Worm (Caenorhabditis elegans) whole organism, L2 larva: ENCODE results near the gene K03A11.6.

ENCODE experiments used
- C34F6.9 ChIP-seq: fragments of 150-350 bp; optimal IDR thresholded peaks from 2 replicates; lab custom pipeline; 2014; ENCODE audit warnings: missing biosample characterization, missing genetic modification characterization
- F13H6.1 ChIP-seq: sonication (generic microtip); optimal IDR thresholded peaks from 2 replicates; lab custom pipeline; 2016; ENCODE audit warnings: missing genetic modification characterization, missing compliant biosample characterization
- R02D3.7 ChIP-seq: fragments of 150-350 bp; optimal IDR thresholded peaks from 2 replicates; lab custom pipeline; 2014; ENCODE audit warnings: missing biosample characterization, missing genetic modification characterization
- Y55F3AM.14 ChIP-seq: fragments of 200-800 bp; sonication (Bioruptor generic); optimal IDR thresholded peaks from 2 replicates; lab custom pipeline; 2018; ENCODE audit warnings: mild to moderate bottlenecking, missing genetic modification characterization, missing compliant biosample characterization
- ZK546.5 ChIP-seq: sonication (generic microtip); optimal IDR thresholded peaks from 2 replicates; lab custom pipeline; 2017; ENCODE audit warnings: missing biosample characterization, missing genetic modification characterization
- blmp-1 ChIP-seq: sonication (generic microtip); optimal IDR thresholded peaks from 2 replicates; lab custom pipeline; 2017; ENCODE audit warnings: missing genetic modification characterization, mild to moderate bottlenecking, missing compliant biosample characterization, antibody characterized with exemption, moderate library complexity; ENCODE audit not compliant: insufficient read depth
- ceh-16 ChIP-seq: fragments of 150-350 bp; optimal IDR thresholded peaks from 2 replicates; lab custom pipeline; 2014; ENCODE audit warnings: missing biosample characterization, missing genetic modification characterization
- crh-2 ChIP-seq: sonication (generic microtip); optimal IDR thresholded peaks from 2 replicates; lab custom pipeline; 2017; ENCODE audit warnings: missing biosample characterization, missing genetic modification characterization
- dmd-4 ChIP-seq: sonication (generic microtip); optimal IDR thresholded peaks from 2 replicates; lab custom pipeline; 2017; ENCODE audit warnings: missing biosample characterization, missing genetic modification characterization
- egl-27 ChIP-seq: sonication (generic microtip); optimal IDR thresholded peaks from 3 replicates; lab custom pipeline; 2017; ENCODE audit warnings: missing biosample characterization, missing genetic modification reagents, missing genetic modification characterization
- elt-1 ChIP-seq: fragments of 150-350 bp; optimal IDR thresholded peaks from 2 replicates; lab custom pipeline; 2014; ENCODE audit warnings: missing biosample characterization, missing genetic modification characterization
- elt-3 ChIP-seq: sonication (generic microtip); optimal IDR thresholded peaks from 2 replicates; lab custom pipeline; 2017; ENCODE audit warnings: missing biosample characterization, missing genetic modification characterization
- fos-1 ChIP-seq: fragments of 150-350 bp; optimal IDR thresholded peaks from 2 replicates; lab custom pipeline; 2014; ENCODE audit warnings: missing biosample characterization, missing genetic modification characterization
- gmeb-1 ChIP-seq: fragments of 150-350 bp; optimal IDR thresholded peaks from 2 replicates; lab custom pipeline; 2014; ENCODE audit warnings: missing biosample characterization, missing genetic modification characterization
- lin-13 ChIP-seq: fragments of 150-350 bp; optimal IDR thresholded peaks from 2 replicates; lab custom pipeline; 2014; ENCODE audit warnings: missing biosample characterization, missing genetic modification reagents, missing genetic modification characterization
- lsy-2 ChIP-seq, 2 experiments: fragments of 150-350 bp in 1 of 2; sonication (generic microtip) in 1 of 2; optimal IDR thresholded peaks; 2 replicates each; lab custom pipeline; 2014 to 2017; ENCODE audit warnings: missing biosample characterization in 2 of 2, missing genetic modification characterization in 2 of 2
- mab-5 ChIP-seq: fragments of 150-350 bp; optimal IDR thresholded peaks from 2 replicates; lab custom pipeline; 2014; ENCODE audit warnings: missing biosample characterization, missing genetic modification characterization
- mbf-1 ChIP-seq: sonication (generic microtip); optimal IDR thresholded peaks from 2 replicates; lab custom pipeline; 2017; ENCODE audit warnings: missing biosample characterization, missing genetic modification characterization
- mdl-1 ChIP-seq, 2 experiments: fragments of 150-350 bp in 1 of 2; sonication (generic microtip) in 1 of 2; optimal IDR thresholded peaks; 2 replicates each; lab custom pipeline; 2017; ENCODE audit warnings: missing biosample characterization in 2 of 2, missing genetic modification characterization in 2 of 2
- nhr-10 ChIP-seq: sonication (generic microtip); optimal IDR thresholded peaks from 2 replicates; lab custom pipeline; 2017; ENCODE audit warnings: missing biosample characterization, missing genetic modification characterization
- nhr-11 ChIP-seq: fragments of 150-350 bp; optimal IDR thresholded peaks from 2 replicates; lab custom pipeline; 2014; ENCODE audit warnings: missing biosample characterization, missing genetic modification characterization
- nhr-12 ChIP-seq: fragments of 150-350 bp; optimal IDR thresholded peaks from 2 replicates; lab custom pipeline; 2014; ENCODE audit warnings: missing biosample characterization, missing genetic modification characterization
- nhr-129 ChIP-seq: fragments of 150-350 bp; optimal IDR thresholded peaks from 2 replicates; lab custom pipeline; 2014; ENCODE audit warnings: missing biosample characterization, missing genetic modification characterization
- nhr-21 ChIP-seq: fragments of 150-350 bp; optimal IDR thresholded peaks from 2 replicates; lab custom pipeline; 2014; ENCODE audit warnings: missing biosample characterization, missing genetic modification characterization
- nhr-23 ChIP-seq: fragments of 150-350 bp; optimal IDR thresholded peaks from 2 replicates; lab custom pipeline; 2014; ENCODE audit warnings: missing biosample characterization, missing genetic modification reagents, missing genetic modification characterization
- nhr-237 ChIP-seq: fragments of 150-350 bp; optimal IDR thresholded peaks from 2 replicates; lab custom pipeline; 2014; ENCODE audit warnings: missing biosample characterization, missing genetic modification characterization
- nhr-25 ChIP-seq: fragments of 150-350 bp; sonication (generic microtip); optimal IDR thresholded peaks from 3 replicates; lab custom pipeline; 2014; ENCODE audit warnings: missing biosample characterization, missing genetic modification characterization
- nhr-6 ChIP-seq: fragments of 150-350 bp; optimal IDR thresholded peaks from 2 replicates; lab custom pipeline; 2014; ENCODE audit warnings: missing biosample characterization, missing genetic modification characterization
- sem-4 ChIP-seq: fragments of 150-350 bp; optimal IDR thresholded peaks from 2 replicates; lab custom pipeline; 2014; ENCODE audit warnings: missing biosample characterization, missing genetic modification reagents, missing genetic modification characterization
- skn-1 ChIP-seq: sonication (generic microtip); optimal IDR thresholded peaks from 2 replicates; lab custom pipeline; 2017; ENCODE audit warnings: missing biosample characterization, missing genetic modification characterization
- sma-3 ChIP-seq: sonication (generic microtip); optimal IDR thresholded peaks from 2 replicates; lab custom pipeline; 2016; ENCODE audit warnings: missing genetic modification reagents, missing genetic modification characterization, missing compliant biosample characterization
- sma-9 ChIP-seq, 2 experiments: fragments of 150-350 bp in 1 of 2; sonication (generic microtip) in 1 of 2; optimal IDR thresholded peaks; 2 replicates each; lab custom pipeline; 2014 to 2016; ENCODE audit warnings: missing genetic modification characterization in 2 of 2, mild to moderate bottlenecking in 1 of 2, missing biosample characterization in 1 of 2, missing compliant biosample characterization in 1 of 2, missing genetic modification reagents in 1 of 2, moderate library complexity in 1 of 2
- snpc-4 ChIP-seq: fragments of 150-350 bp; optimal IDR thresholded peaks from 2 replicates; lab custom pipeline; 2014; ENCODE audit warnings: missing biosample characterization, missing genetic modification characterization
- unc-55 ChIP-seq: fragments of 150-350 bp; sonication (generic microtip); optimal IDR thresholded peaks from 3 replicates; lab custom pipeline; 2014; ENCODE audit warnings: missing biosample characterization, missing genetic modification reagents, missing genetic modification characterization
- unc-62 ChIP-seq: fragments of 150-350 bp; optimal IDR thresholded peaks from 2 replicates; lab custom pipeline; 2014; ENCODE audit warnings: missing biosample characterization, missing genetic modification reagents, missing genetic modification characterization
- ztf-1 ChIP-seq: fragments of 200-800 bp; sonication (Bioruptor generic); conservative IDR thresholded peaks from 2 replicates; pipeline ENCODE4 v1.3.6; 2022; ENCODE audit warnings: missing genetic modification characterization, missing compliant biosample characterization
- ztf-4 ChIP-seq: fragments of 150-350 bp; optimal IDR thresholded peaks from 2 replicates; lab custom pipeline; 2014; ENCODE audit warnings: missing biosample characterization, missing genetic modification characterization

Gene K03A11.6

DNA sequence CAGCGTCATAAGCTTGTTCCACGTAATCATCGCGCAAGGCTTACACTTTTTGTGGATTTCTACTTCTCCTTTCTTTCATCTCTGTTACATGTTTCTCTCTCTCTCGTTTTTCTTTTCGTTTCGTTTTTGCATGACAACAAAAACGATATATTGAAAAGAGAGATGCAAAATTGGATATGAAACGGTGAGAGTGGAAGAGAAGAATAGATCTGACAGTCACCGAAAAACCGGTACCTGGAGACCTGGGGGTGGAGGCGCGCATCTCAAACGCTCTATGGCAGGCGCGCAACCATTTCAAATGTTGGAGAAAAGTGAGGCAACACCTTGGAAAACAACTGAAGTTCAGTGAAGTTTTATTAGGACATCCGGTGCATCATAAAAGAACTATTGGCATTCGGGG lies 46.0 kb upstream of the K03A11.6 start:
- TF ChIP-seq nhr-25 (tag; lab: Kevin White, UChicago) (peak; percentile 98), mab-5 (tag; lab: Kevin White, UChicago) (no peak), ceh-16 (tag; lab: Kevin White, UChicago) (peak; percentile 73), blmp-1 (tag; lab: Kevin White, UChicago) (peak; percentile 91), nhr-10 (tag; lab: Kevin White, UChicago) (no peak), sma-9 (GFP tag; optimal IDR thresholded peaks at IDR 0.05; lab: Kevin White, UChicago) (peak; percentile 46), sma-9 (tag; optimal IDR thresholded peaks at IDR 0.05; lab: Kevin White, UChicago) (no peak), dmd-4 (tag; lab: Kevin White, UChicago) (no peak), nhr-237 (tag; lab: Kevin White, UChicago) (no peak), fos-1 (tag; lab: Kevin White, UChicago) (peak; percentile 31), sem-4 (tag; lab: Kevin White, UChicago) (peak; percentile 50), skn-1 (tag; lab: Kevin White, UChicago) (no peak), elt-1 (tag; lab: Kevin White, UChicago) (no peak), lsy-2 (tag; optimal IDR thresholded peaks at IDR 0.05; lab: Kevin White, UChicago) (peak in 1 of 2 experiments; percentile 16), nhr-6 (no peak), unc-62 (GFP tag; lab: Kevin White, UChicago) (no peak), Y55F3AM.14 (GFP tag; lab: Kevin White, UChicago) (peak; percentile 76), egl-27 (tag; lab: Kevin White, UChicago) (peak; percentile 30), unc-55 (no peak), nhr-21 (peak; percentile 63), mbf-1 (tag; lab: Kevin White, UChicago) (no peak), nhr-23 (no peak)

DNA sequence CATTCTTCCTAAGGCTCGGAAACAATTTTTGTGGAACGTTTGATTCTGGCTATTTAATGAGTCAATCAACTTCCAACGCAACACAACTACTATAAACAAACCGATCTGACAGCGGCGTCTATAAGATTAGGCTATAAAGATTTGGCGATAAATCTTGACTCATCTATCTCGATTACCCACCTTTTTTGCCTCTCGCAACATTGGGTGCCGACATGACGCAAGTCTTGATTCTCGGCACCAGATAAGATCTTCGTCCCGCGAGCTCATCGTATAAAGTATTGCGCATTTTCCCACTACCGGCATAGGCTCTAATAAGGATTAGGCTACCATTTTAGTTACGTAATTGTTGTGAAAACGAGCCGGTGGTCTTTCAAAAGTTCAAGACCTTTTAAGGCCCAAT lies 43.8 kb upstream of the K03A11.6 start:
- TF ChIP-seq nhr-25 (tag; lab: Kevin White, UChicago) (peak; percentile 26), elt-1 (tag; lab: Kevin White, UChicago) (peak; percentile 74), sma-9 (GFP tag; optimal IDR thresholded peaks at IDR 0.05; lab: Kevin White, UChicago) (peak; percentile 15), sma-9 (tag; optimal IDR thresholded peaks at IDR 0.05; lab: Kevin White, UChicago) (no peak), nhr-11 (tag; lab: Kevin White, UChicago) (no peak), ceh-16 (tag; lab: Kevin White, UChicago) (peak; percentile 86)

DNA sequence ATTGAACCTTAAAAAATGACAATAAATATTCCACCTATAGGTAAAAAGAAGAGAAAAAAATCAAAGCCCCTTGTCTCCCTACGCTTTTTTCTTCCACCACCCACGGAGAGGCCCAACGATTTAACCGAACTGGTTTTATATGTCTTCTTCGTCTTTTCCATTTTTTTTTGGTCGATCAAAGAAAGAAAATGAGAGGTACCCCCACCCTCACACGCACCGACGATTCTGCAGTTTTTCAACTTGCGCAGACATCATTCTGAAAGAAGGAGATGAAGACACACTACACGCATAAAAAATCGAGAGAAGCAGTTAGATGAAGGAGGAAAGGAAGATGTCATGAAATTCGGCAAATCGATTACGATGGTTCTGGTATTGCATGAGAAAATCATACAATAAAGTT lies 41.3 kb upstream of the K03A11.6 start:
- TF ChIP-seq nhr-10 (tag; lab: Kevin White, UChicago): no peak
- TF ChIP-seq blmp-1 (tag; lab: Kevin White, UChicago): peak; percentile 10
- TF ChIP-seq nhr-6: peak; percentile 10
- TF ChIP-seq sma-3 (GFP tag; lab: Kevin White, UChicago): no peak
- peak; percentile 94 for TF ChIP-seq nhr-25 (tag; lab: Kevin White, UChicago)

DNA sequence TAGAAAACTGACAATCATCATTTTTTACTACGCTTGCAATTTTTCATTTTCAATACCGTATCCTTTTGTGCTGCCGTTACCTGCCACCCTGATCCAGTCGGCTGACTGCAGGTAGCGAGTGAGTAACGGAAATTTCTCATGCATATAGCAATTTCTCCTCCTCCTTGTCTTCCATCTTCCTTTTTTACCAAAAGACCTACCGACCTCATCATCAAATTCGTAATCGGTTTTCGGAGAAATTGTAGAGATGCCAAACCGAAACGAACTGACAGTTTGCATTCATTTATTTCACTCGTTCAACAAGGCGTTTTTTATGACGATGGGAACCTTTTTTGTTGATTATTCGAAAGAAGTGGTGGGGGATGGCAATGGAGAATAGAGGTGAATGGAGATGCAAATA lies 39.4 kb upstream of the K03A11.6 start:
- TF ChIP-seq mdl-1 (tag; optimal IDR thresholded peaks at IDR 0.05; lab: Kevin White, UChicago) (no peak), unc-55 (no peak), lin-13 (GFP tag; lab: Kevin White, UChicago) (no peak), ztf-1 (GFP tag; lab: Robert Waterston, UW) (no peak), ztf-4 (tag; lab: Kevin White, UChicago) (no peak), gmeb-1 (tag; lab: Kevin White, UChicago) (no peak), nhr-129 (tag; lab: Kevin White, UChicago) (no peak), mbf-1 (tag; lab: Kevin White, UChicago) (no peak), snpc-4 (tag; lab: Kevin White, UChicago) (no peak)

DNA sequence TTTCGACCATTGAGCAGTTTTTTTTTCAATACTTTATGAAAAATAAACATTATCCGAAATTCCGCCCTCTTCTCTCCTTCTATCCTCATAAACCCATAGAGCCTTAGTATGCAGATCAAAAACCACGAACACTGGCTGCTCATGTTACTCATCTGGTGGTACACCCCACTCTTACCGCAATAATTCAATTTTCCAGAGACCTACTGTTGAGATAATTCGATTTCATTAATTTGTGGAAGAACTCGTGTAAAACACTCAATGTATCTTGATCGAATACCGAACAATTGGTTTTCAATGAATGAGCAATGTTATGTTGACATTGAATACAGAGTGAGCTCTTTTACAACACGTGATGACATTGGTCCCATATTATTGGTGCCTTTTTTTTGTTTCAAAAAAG lies 34.2 kb upstream of the K03A11.6 start:
- TF ChIP-seq elt-3 (tag; lab: Kevin White, UChicago) (no peak), nhr-129 (tag; lab: Kevin White, UChicago) (no peak), sma-3 (GFP tag; lab: Kevin White, UChicago) (no peak), ZK546.5 (no peak), mdl-1 (tag; optimal IDR thresholded peaks at IDR 0.05; lab: Kevin White, UChicago) (no peak), nhr-12 (tag; lab: Kevin White, UChicago) (no peak), C34F6.9 (no peak), dmd-4 (tag; lab: Kevin White, UChicago) (no peak), nhr-11 (tag; lab: Kevin White, UChicago) (no peak), R02D3.7 (no peak), nhr-10 (tag; lab: Kevin White, UChicago) (no peak), crh-2 (tag; lab: Kevin White, UChicago) (no peak), nhr-23 (no peak), sma-9 (GFP tag; optimal IDR thresholded peaks at IDR 0.05; lab: Kevin White, UChicago) (no peak), sma-9 (tag; optimal IDR thresholded peaks at IDR 0.05; lab: Kevin White, UChicago) (no peak), lin-13 (GFP tag; lab: Kevin White, UChicago) (no peak), F13H6.1 (tag; lab: Kevin White, UChicago) (no peak), snpc-4 (tag; lab: Kevin White, UChicago) (no peak)
